Worm (Caenorhabditis elegans) whole organism, young adult: ENCODE results near the gene elt-3.
"Not testable (repeated sequence)": the region's sequence is repeated elsewhere in the genome, so short reads cannot be mapped to it uniquely, and the experiment has no call there.

ENCODE experiments used
- B0035.1 ChIP-seq: sonication (generic microtip); optimal IDR thresholded peaks from 2 replicates; lab custom pipeline; 2016; ENCODE audit warnings: missing genetic modification characterization, mild to moderate bottlenecking, missing compliant biosample characterization, missing genotype, missing genetic modification reagents
- B0261.1 ChIP-seq: sonication (generic microtip); optimal IDR thresholded peaks from 2 replicates; lab custom pipeline; 2016; ENCODE audit warnings: mild to moderate bottlenecking, missing genetic modification characterization, moderate library complexity, missing compliant biosample characterization
- D2030.7 ChIP-seq: fragments of 200-800 bp; sonication (Bioruptor generic); IDR thresholded peaks from 2 replicates; pipeline ENCODE4 v1.3.6; 2022; ENCODE audit warnings: missing genetic modification reagents, missing genetic modification characterization, missing compliant biosample characterization
- F33H1.4 ChIP-seq: fragments of 200-800 bp; sonication (Bioruptor generic); IDR thresholded peaks from 2 replicates; pipeline ENCODE4 v1.3.6; 2022; ENCODE audit warnings: missing genetic modification reagents, missing genetic modification characterization, missing compliant biosample characterization
- F52B5.7 ChIP-seq: sonication (generic microtip); optimal IDR thresholded peaks from 2 replicates; lab custom pipeline; 2016; ENCODE audit warnings: mild to moderate bottlenecking, missing genetic modification characterization, missing compliant biosample characterization
- T26A5.8 ChIP-seq: sonication (generic microtip); optimal IDR thresholded peaks from 2 replicates; lab custom pipeline; 2016; ENCODE audit warnings: missing genetic modification characterization, missing compliant biosample characterization
- Y79H2A.3 ChIP-seq: fragments of 200-800 bp; sonication (Bioruptor generic); conservative IDR thresholded peaks from 2 replicates; pipeline ENCODE4 v1.3.6; 2022; ENCODE audit warnings: missing genetic modification reagents, missing genetic modification characterization, missing compliant biosample characterization
- Y95B8A.8 ChIP-seq: fragments of 200-800 bp; sonication (Bioruptor generic); IDR thresholded peaks from 2 replicates; pipeline ENCODE4 v1.3.6; 2022; ENCODE audit warnings: missing genetic modification reagents, missing genetic modification characterization, missing compliant biosample characterization
- ama-1 ChIP-seq, 3 experiments: fragments of 150-350 bp in 1 of 3; sonication (generic microtip) in 2 of 3; optimal IDR thresholded peaks; 2 replicates each; lab custom pipeline; 2014 to 2018; ENCODE audit warnings: missing biosample characterization in 2 of 3, missing genetic modification characterization in 2 of 3, missing genetic modification reagents in 2 of 3
- aptf-2 ChIP-seq: fragments of 200-800 bp; sonication (Bioruptor generic); conservative IDR thresholded peaks from 2 replicates; pipeline ENCODE4 v1.3.6; 2022; ENCODE audit warnings: missing genetic modification reagents, missing genetic modification characterization, missing compliant biosample characterization
- aptf-3 ChIP-seq: fragments of 200-800 bp; sonication (Bioruptor generic); IDR thresholded peaks from 2 replicates; pipeline ENCODE4 v1.3.6; 2022; ENCODE audit warnings: missing genetic modification characterization, missing compliant biosample characterization
- attf-6 ChIP-seq: fragments of 200-800 bp; sonication (Bioruptor generic); IDR thresholded peaks from 2 replicates; pipeline ENCODE4 v1.3.6; 2022; ENCODE audit warnings: missing genetic modification reagents, missing genetic modification characterization, missing compliant biosample characterization
- bed-1 ChIP-seq: fragments of 200-800 bp; sonication (Bioruptor generic); IDR thresholded peaks from 2 replicates; pipeline ENCODE4 v1.3.6; 2022; ENCODE audit warnings: missing genetic modification reagents, missing genetic modification characterization, missing compliant biosample characterization
- ceh-58 ChIP-seq: fragments of 200-800 bp; sonication (Bioruptor generic); IDR thresholded peaks from 2 replicates; pipeline ENCODE4 v1.3.6; 2022; ENCODE audit warnings: missing genetic modification characterization, missing compliant biosample characterization
- ceh-79 ChIP-seq: sonication (generic microtip); optimal IDR thresholded peaks from 2 replicates; lab custom pipeline; 2017; ENCODE audit warnings: mild to moderate bottlenecking, missing genetic modification characterization, missing compliant biosample characterization
- ceh-91 ChIP-seq: fragments of 200-800 bp; sonication (Bioruptor generic); IDR thresholded peaks from 2 replicates; pipeline ENCODE4 v1.3.6; 2022; ENCODE audit warnings: missing genetic modification reagents, missing genetic modification characterization, missing compliant biosample characterization
- dox-1 ChIP-seq: fragments of 200-800 bp; sonication (Bioruptor generic); IDR thresholded peaks from 2 replicates; pipeline ENCODE4 v1.3.6; 2022; ENCODE audit warnings: missing genetic modification reagents, missing genetic modification characterization, missing compliant biosample characterization
- dpff-1 ChIP-seq: sonication (generic microtip); optimal IDR thresholded peaks from 2 replicates; lab custom pipeline; 2017; ENCODE audit warnings: mild to moderate bottlenecking, missing genetic modification characterization, missing compliant biosample characterization
- egrh-3 ChIP-seq: fragments of 200-800 bp; sonication (Bioruptor generic); IDR thresholded peaks from 2 replicates; pipeline ENCODE4 v1.3.6; 2022; ENCODE audit warnings: missing genetic modification reagents, missing genetic modification characterization, missing compliant biosample characterization
- ekl-4 ChIP-seq: fragments of 200-800 bp; sonication (Bioruptor generic); IDR thresholded peaks from 2 replicates; pipeline ENCODE4 v1.3.6; 2022; ENCODE audit warnings: missing genetic modification reagents, missing genetic modification characterization, missing compliant biosample characterization
- hmg-1.2 ChIP-seq: fragments of 200-800 bp; sonication (Bioruptor generic); IDR thresholded peaks from 2 replicates; pipeline ENCODE4 v1.3.6; 2022; ENCODE audit warnings: missing genetic modification reagents, missing genetic modification characterization, missing compliant biosample characterization
- madf-3 ChIP-seq: fragments of 200-800 bp; sonication (Bioruptor generic); IDR thresholded peaks from 2 replicates; pipeline ENCODE4 v1.3.6; 2022; ENCODE audit warnings: missing genetic modification reagents, missing genetic modification characterization, missing compliant biosample characterization
- madf-6 ChIP-seq: fragments of 200-800 bp; sonication (Bioruptor generic); IDR thresholded peaks from 2 replicates; pipeline ENCODE4 v1.3.6; 2022; ENCODE audit warnings: missing genetic modification reagents, missing genetic modification characterization, missing compliant biosample characterization
- nhr-120 ChIP-seq: fragments of 200-800 bp; sonication (Bioruptor generic); IDR thresholded peaks from 2 replicates; pipeline ENCODE4 v1.3.6; 2022; ENCODE audit warnings: missing genetic modification characterization, missing compliant biosample characterization
- nhr-80 ChIP-seq: sonication (generic microtip); optimal IDR thresholded peaks from 2 replicates; lab custom pipeline; 2016; ENCODE audit warnings: missing genetic modification characterization, missing compliant biosample characterization
- rpc-1 ChIP-seq, 2 experiments: fragments of 150-350 bp in 1 of 2; sonication (generic microtip) in 1 of 2; optimal IDR thresholded peaks; 2 replicates each; lab custom pipeline; 2014 to 2018; ENCODE audit warnings: missing biosample characterization in 1 of 2, missing genetic modification characterization in 1 of 2, missing genetic modification reagents in 1 of 2, missing genotype in 1 of 2
- snpc-1.1 ChIP-seq: sonication (generic microtip); optimal IDR thresholded peaks from 2 replicates; lab custom pipeline; 2017; ENCODE audit warnings: missing genetic modification characterization, mild to moderate bottlenecking, missing compliant biosample characterization, antibody characterized with exemption, moderate library complexity, missing genotype, missing genetic modification reagents; ENCODE audit not compliant: insufficient read depth
- xnd-1 ChIP-seq: sonication (generic microtip); optimal IDR thresholded peaks from 2 replicates; lab custom pipeline; 2016; ENCODE audit warnings: missing genotype, missing genetic modification reagents, missing genetic modification characterization, missing compliant biosample characterization
- zfh-2 ChIP-seq: fragments of 200-800 bp; sonication (Bioruptor generic); conservative IDR thresholded peaks from 2 replicates; pipeline ENCODE4 v1.3.6; 2022; ENCODE audit warnings: missing genetic modification reagents, missing genetic modification characterization, missing compliant biosample characterization
- ztf-18 ChIP-seq: sonication (generic microtip); optimal IDR thresholded peaks from 2 replicates; lab custom pipeline; 2016; ENCODE audit warnings: missing genotype, mild to moderate bottlenecking, missing genetic modification characterization, missing compliant biosample characterization
- ztf-22 ChIP-seq: fragments of 200-800 bp; sonication (Bioruptor generic); optimal IDR thresholded peaks from 2 replicates; lab custom pipeline; 2018; ENCODE audit warnings: mild to moderate bottlenecking, missing genetic modification characterization, moderate library complexity, missing compliant biosample characterization
- ztf-26 ChIP-seq: sonication (generic microtip); optimal IDR thresholded peaks from 2 replicates; lab custom pipeline; 2017; ENCODE audit warnings: missing genetic modification characterization, missing compliant biosample characterization

The elt-3 gene

DNA sequence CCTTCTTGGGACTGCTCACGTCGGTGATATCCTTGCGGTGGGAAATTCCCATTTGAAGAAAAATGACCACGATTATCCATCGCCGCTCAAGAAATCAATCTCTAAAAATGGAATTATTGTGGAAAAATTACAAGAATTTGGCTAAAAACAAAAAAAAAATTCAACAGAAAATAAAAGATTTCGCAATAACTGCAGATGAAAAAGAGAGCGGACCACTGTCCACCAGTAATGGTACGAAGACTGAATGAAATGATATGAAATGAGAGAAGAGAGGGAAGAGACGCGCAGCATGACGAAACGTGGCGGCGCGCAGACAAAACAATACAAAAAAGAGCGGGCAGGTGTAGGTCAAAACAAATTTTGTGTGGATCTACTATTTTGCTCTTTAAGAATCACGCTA lies 5.1 kb upstream of the elt-3 start, which contains the start of gene meg-1 (continued):
- TF ChIP-seq Y79H2A.3 (no peak), aptf-3 (GFP tag; lab: Robert Waterston, UW) (no peak), B0261.1 (tag; lab: Kevin White, UChicago) (no peak), ztf-22 (GFP tag; lab: Kevin White, UChicago) (no peak), dpff-1 (tag; lab: Kevin White, UChicago) (no peak), snpc-1.1 (tag; lab: Kevin White, UChicago) (no peak), Y95B8A.8 (no peak), bed-1 (no peak), ztf-18 (no peak), hmg-1.2 (GFP tag; lab: Robert Waterston, UW) (no peak), ceh-58 (GFP tag; lab: Robert Waterston, UW) (no peak), B0035.1 (no peak), aptf-2 (GFP tag; lab: Robert Waterston, UW) (no peak), madf-3 (GFP tag; lab: Robert Waterston, UW) (no peak), dox-1 (GFP tag; lab: Robert Waterston, UW) (no peak), D2030.7 (no peak)

DNA sequence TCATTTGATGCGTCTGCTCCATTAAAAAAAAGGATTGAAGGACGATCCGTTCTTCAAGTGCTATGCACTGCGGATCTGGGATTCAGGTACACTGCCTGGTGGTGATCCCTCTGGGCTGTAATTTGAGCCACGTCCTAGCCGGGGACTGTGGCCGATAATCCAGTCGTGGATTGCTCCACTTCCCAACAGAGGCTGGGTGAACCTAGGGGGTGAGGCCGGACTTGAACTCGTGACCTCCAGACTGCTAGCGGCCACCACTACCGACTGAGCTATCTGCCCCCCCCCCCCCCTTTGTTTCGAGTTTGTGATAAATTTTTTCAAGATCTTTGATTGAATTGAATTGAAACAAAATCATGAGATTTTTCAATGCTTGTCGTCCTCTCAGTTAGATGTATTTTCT lies 941 bp downstream of the elt-3 start:
- TF ChIP-seq dox-1 (GFP tag; lab: Robert Waterston, UW): peak; percentile 12; the same call in 1 of the 2 replicates
- TF ChIP-seq egrh-3: peak; percentile 64; the same call in 1 of the 2 replicates
- not testable (repeated sequence) for TF ChIP-seq rpc-1 (optimal IDR thresholded peaks at IDR 0.05; lab: Kevin White, UChicago)
- peak; percentile 37 for TF ChIP-seq rpc-1 (tag; optimal IDR thresholded peaks at IDR 0.05; lab: Kevin White, UChicago)
- peak; percentile 45; the same call in 1 of the 2 replicates for TF ChIP-seq zfh-2 (GFP tag; lab: Robert Waterston, UW)

DNA sequence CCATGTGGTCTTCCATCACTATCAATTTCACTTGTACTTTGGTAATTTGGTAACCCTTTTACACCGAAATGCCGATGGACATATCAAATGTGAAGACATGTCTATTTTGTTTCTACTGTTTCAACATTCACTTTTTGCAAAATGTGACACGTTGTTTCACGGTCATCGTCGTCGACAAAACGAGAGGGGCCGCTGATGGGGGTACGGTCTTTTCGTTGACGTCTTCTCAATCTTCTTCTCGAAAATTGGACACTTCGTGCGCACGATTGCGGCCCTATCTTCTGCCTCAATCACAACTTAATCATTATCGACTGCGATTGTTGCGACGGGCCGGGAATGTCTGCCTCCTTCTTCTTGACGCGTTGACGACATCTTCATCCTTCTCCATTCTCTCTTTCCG lies 2.0 kb downstream of the elt-3 start:
- TF ChIP-seq nhr-120 (GFP tag; lab: Robert Waterston, UW): no peak
- TF ChIP-seq xnd-1 (tag; lab: Kevin White, UChicago): no peak
- peak; percentile 32 for TF ChIP-seq ztf-26 (tag; lab: Kevin White, UChicago)
- TF ChIP-seq Y79H2A.3: no peak
- no peak for TF ChIP-seq attf-6 (GFP tag; lab: Robert Waterston, UW)
- no peak for TF ChIP-seq ama-1 (optimal IDR thresholded peaks at IDR 0.05; lab: Kevin White, UChicago)
- TF ChIP-seq ama-1 (GFP tag; optimal IDR thresholded peaks at IDR 0.05; lab: Kevin White, UChicago): no peak
- TF ChIP-seq F33H1.4 (GFP tag; lab: Robert Waterston, UW): no peak
- no peak for TF ChIP-seq ceh-79 (tag; lab: Kevin White, UChicago)

DNA sequence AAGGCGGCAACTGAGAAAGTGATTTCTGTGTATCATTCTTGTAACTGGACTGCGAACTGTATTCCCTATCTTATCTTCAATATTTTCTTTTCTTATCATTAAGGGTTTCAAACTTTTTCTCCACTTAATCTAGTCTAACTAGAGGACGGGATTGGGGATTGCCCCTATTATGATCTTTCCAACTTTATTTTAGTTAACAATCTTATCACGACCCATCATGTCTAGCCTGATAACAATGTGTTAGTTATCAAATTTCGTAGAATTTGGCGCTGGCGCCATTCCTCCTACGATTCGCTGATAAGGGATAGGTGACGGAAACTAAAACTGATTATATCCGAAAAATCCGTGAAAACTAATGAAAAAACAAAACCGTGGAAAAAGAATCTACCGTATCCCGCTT lies 2.7 kb downstream of the elt-3 start:
- TF ChIP-seq ceh-91 (GFP tag; lab: Robert Waterston, UW): no peak
- TF ChIP-seq madf-6 (GFP tag; lab: Robert Waterston, UW): no peak
- peak; percentile 35 for TF ChIP-seq nhr-80 (tag; lab: Kevin White, UChicago)

DNA sequence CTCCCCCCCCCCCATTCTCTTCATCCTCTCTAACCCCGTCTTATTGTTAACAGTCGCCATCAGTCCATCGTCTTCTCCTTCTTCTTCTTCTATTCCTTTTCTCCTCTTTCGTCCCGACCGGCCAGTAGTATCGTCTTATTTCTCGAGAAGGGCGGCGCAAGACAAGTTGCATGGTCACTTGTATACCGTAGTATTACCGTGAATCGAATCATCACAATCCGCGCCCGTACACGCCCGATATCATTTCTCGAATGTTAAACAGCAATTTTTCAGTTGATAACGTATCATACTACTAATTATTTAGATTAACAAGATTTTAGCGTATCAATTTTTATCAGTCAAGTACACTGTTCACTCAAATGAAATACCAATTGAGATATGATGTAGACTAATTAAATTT lies 3.2 kb downstream of the elt-3 start:
- no peak for TF ChIP-seq F52B5.7 (tag; lab: Kevin White, UChicago)
- TF ChIP-seq ekl-4: no peak
- no peak for TF ChIP-seq aptf-3 (GFP tag; lab: Robert Waterston, UW)
- no peak for TF ChIP-seq aptf-2 (GFP tag; lab: Robert Waterston, UW)
- no peak for TF ChIP-seq T26A5.8 (tag; lab: Kevin White, UChicago)
- no peak for TF ChIP-seq ceh-91 (GFP tag; lab: Robert Waterston, UW)
